Fruit fly (Drosophila melanogaster): ENCODE data around the gene Duba.
"Not testable (repeated sequence)": the region's sequence is repeated elsewhere in the genome, so short reads cannot be mapped to it uniquely, and the experiment has no call there.

Duba gene

DNA sequence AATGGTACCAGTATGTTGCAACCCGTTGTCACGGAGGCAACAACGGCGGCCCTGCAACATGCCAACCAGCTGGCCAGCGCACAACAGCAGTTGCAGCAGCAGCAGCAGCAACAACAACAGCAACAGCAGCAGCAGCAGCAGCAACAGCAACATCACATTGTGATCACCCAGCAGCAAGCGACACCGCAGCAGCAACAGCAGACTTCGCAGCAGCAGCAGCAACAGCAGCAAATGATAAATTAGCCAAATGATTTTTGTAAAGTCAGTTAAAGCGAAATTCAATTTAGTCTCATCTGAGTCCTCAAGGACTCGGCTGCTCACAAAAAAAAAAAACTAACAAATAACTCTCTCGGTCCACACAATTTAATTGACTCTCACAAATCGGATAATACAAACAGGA lies 5.0 kb downstream of the Duba start:
- no peak for TF ChIP-seq noc (tag; optimal IDR thresholded peaks at IDR 0.05)

- no peak for TF ChIP-seq noc (tag; optimal IDR thresholded peaks at IDR 0.05)
Observed at dm6 chr3L:11602040-11602439, 7.2 kb downstream of the Duba start.

- no peak for TF ChIP-seq noc (tag; optimal IDR thresholded peaks at IDR 0.05)
Observed at dm6 chr3L:11601133-11601532, 8.1 kb downstream of the Duba start.

dm6 chr3L:11599965-11600420 lies 9.3 kb downstream of the Duba start, which contains the start of the genes CG14137 and CG46394:
TSS of gene CG14137 (minus strand) at chr3L:11600065.
TSS of gene CG46394 (plus strand) at chr3L:11600370.
- TF ChIP-seq noc (tag; optimal IDR thresholded peaks at IDR 0.05) = no peak

DNA sequence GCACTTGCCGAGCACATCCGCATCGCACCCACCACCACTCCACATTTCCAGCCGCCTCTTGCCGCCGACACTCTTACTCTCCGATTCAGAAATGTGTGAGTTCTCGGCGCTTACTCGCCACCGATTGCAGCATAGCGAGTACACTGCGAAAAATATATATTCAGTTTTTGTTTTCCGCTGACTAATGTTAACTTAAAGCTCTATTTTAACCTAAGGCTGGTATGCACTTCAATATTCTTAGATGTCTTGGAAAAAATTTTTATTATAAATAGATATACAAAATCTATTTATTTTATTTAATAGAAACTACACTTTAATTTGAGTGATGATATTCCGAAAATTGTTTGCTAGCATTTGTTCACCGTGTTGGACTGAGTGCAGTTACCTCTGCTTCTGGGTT lies 10.0 kb downstream of the Duba start:
- no peak for TF ChIP-seq noc (tag; optimal IDR thresholded peaks at IDR 0.05)

- TF ChIP-seq noc (tag; optimal IDR thresholded peaks at IDR 0.05) = no peak
Observed at dm6 chr3L:11596585-11597252, 12.5 kb downstream of the Duba start, which contains the start of gene CG7368. TSS of gene CG7368 (plus strand) at chr3L:11597202.

DNA sequence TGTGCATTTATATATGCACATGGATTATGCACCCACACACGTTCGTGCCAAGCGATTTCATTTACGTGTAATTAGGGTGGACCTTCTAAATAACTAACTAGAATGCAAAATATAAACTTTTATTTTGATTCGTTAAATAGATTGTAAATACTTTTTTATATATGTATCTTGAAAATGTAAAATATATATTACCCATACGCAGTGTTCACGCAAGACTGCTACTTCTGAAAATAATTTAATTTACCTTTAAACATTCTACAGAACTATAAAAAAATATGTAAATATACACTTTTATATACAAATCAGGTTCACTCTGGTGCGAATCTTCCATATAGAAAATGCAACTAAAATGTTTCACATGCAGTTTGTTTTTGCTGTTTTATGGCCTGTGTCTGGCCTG lies 15.5 kb downstream of the Duba start:
- no peak for TF ChIP-seq noc (tag; optimal IDR thresholded peaks at IDR 0.05)

dm6 chr3L:11591803-11592202 lies 17.5 kb downstream of the Duba start:
- no peak for TF ChIP-seq noc (tag; optimal IDR thresholded peaks at IDR 0.05)

dm6 chr3L:11591131-11591530 lies 18.1 kb downstream of the Duba start, which contains the start of gene CG33268:
TSS of gene CG33268 (minus strand) at chr3L:11591231.
- no peak for TF ChIP-seq noc (tag; optimal IDR thresholded peaks at IDR 0.05)

DNA sequence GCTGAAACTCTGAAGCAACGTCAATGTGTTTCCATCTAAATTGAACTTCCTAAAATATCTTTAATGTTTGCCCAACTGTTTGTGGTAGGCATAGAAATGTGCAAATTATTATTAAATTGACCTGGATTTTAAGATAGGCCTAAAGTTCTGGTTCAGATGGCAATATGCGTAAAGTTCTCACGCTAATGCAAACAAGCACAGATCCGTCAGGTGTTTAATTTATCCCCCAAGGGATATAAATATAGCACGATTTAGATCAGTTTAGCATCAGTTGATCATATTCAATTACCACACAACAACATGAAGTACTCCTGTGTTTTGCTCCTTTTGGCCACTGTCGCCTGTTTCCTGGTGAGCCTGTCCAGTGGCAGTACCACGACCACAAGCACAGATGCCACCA lies 19.9 kb downstream of the Duba start, which contains the start of gene CG7377:
Gene CG7377, plus strand, starts transcription at position 301 of the 400 bp plus-strand sequence.
- TF ChIP-seq noc (tag; optimal IDR thresholded peaks at IDR 0.05) = not testable (repeated sequence)

DNA sequence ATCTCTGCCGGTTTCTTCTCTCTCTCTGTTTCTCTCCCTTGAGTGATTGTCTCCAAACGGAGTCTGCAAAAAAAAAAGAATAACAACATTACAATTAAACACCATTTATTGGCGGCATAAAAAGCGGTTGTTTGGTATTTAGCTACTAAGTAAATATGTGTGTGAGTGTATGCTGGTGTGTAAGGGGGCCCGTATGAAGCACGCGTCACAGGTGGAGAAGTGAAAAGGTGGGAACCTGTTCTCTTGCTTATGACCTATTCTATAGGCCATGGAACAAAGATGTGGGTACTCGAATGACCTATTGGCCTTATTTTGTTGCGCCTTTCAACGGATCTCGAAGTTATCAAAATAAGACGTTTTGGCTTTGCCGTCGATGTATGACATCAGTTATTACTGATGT lies 20.7 kb downstream of the Duba start:
- TF ChIP-seq noc (tag; optimal IDR thresholded peaks at IDR 0.05) = no peak

dm6 chr3L:11587720-11588580 lies 21.3 kb downstream of the Duba start, which contains the start of gene rt:
TSS of gene rt (minus strand) at chr3L:11587770.
- no peak for TF ChIP-seq noc (tag; optimal IDR thresholded peaks at IDR 0.05)

dm6 chr3L:11586794-11587462 lies 22.3 kb downstream of the Duba start:
- no peak for TF ChIP-seq noc (tag; optimal IDR thresholded peaks at IDR 0.05)

dm6 chr3L:11583964-11584363 lies 25.3 kb downstream of the Duba start, which contains the start of gene CG32086:
TSS of gene CG32086 (minus strand) at chr3L:11584064.
- no peak for TF ChIP-seq noc (tag; optimal IDR thresholded peaks at IDR 0.05)

DNA sequence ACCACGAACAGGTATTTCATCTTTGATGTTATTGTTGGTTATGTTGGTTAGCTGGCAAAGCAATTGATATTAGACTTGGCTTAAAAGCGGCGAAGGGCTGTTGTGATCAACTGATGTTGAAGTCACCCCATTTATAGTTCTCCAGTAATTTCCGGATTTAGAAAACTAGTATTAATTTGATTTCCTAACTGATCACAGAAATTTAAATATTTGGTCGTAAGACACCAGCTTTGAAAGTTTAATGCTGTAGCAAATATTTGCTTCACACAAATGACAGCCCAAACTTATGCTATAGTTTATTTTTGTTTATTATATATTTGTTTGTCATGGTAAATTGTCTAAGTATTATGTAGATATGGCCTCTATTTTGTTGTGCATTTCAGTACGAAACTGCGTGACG lies 27.2 kb downstream of the Duba start, which contains the start of gene CG33269:
Gene CG33269, minus strand, starts transcription at position 101 of the 400 bp plus-strand sequence.
- no peak for TF ChIP-seq noc (tag; optimal IDR thresholded peaks at IDR 0.05)

- no peak for TF ChIP-seq noc (tag; optimal IDR thresholded peaks at IDR 0.05)
Observed at dm6 chr3L:11580919-11581318, 28.3 kb downstream of the Duba start, which contains the start of gene CG43391. TSS of gene CG43391 (minus strand) at chr3L:11581019.
